Worm (Caenorhabditis elegans) whole organism, mixed stage, embryonic: ENCODE data around the gene srx-41.
"Not testable (repeated sequence)": the region's sequence is repeated elsewhere in the genome, so short reads cannot be mapped to it uniquely, and the experiment has no call there.

Experiments used
- ceh-83 ChIP-seq: fragments of 200-800 bp; sonication (Bioruptor generic); optimal IDR thresholded peaks from 2 replicates; lab custom pipeline; 2018; ENCODE audit warnings: mild to moderate bottlenecking, missing genetic modification characterization, missing compliant biosample characterization
- nhr-2 ChIP-seq: fragments of 150-350 bp; optimal IDR thresholded peaks from 2 replicates; lab custom pipeline; 2014; ENCODE audit warnings: missing biosample characterization, missing genetic modification characterization
- unc-62 ChIP-seq: fragments of 150-350 bp; optimal IDR thresholded peaks from 2 replicates; lab custom pipeline; 2014; ENCODE audit warnings: missing biosample characterization, missing genetic modification reagents, missing genetic modification characterization
- ztf-11 ChIP-seq: fragments of 150-350 bp; optimal IDR thresholded peaks from 2 replicates; lab custom pipeline; 2014; ENCODE audit warnings: missing biosample characterization, missing genetic modification characterization

ce11 chrV:3620608-3621007, 16.4 kb downstream of the srx-41 start, which contains the start of gene srx-93:
- not testable (repeated sequence) for TF ChIP-seq nhr-2 (tag; lab: Kevin White, UChicago); ztf-11; unc-62 (GFP tag; lab: Kevin White, UChicago); ceh-83 (GFP tag; lab: Kevin White, UChicago)
